Worm (Caenorhabditis elegans): ENCODE measurements around the gene oac-32.

oac-32 gene

ce11 chrV:1495752-1496151, 49.8 kb downstream of the oac-32 start (continued):
- TF ChIP-seq fkh-4 (tag; optimal IDR thresholded peaks at IDR 0.05; ENCODE audit: borderline replicate concordance) = no peak
- TF ChIP-seq nhr-19 (GFP tag; conservative IDR thresholded peaks at IDR 0.05) = no peak

- no peak for TF ChIP-seq lin-35 (GFP tag; optimal IDR thresholded peaks at IDR 0.05)
- TF ChIP-seq swsn-7 (tag; optimal IDR thresholded peaks at IDR 0.05) = no peak
- no peak for TF ChIP-seq hpl-2 (GFP tag; optimal IDR thresholded peaks at IDR 0.05)
- TF ChIP-seq nhr-11 (tag; optimal IDR thresholded peaks at IDR 0.05) = no peak
- TF ChIP-seq nhr-90 (tag; optimal IDR thresholded peaks at IDR 0.05; ENCODE audit: poor library complexity) = no peak
- no peak for TF ChIP-seq nhr-77 (tag; optimal IDR thresholded peaks at IDR 0.05)
- no peak for TF ChIP-seq unc-30 (tag; optimal IDR thresholded peaks at IDR 0.05)
- no peak for TF ChIP-seq egl-13 (tag; optimal IDR thresholded peaks at IDR 0.05)
Measured at ce11 chrV:1495334-1495733, 50.2 kb downstream of the oac-32 start, which contains the start of gene C38C3.3. Gene C38C3.3 (plus strand): TSS chrV:1495634.

DNA sequence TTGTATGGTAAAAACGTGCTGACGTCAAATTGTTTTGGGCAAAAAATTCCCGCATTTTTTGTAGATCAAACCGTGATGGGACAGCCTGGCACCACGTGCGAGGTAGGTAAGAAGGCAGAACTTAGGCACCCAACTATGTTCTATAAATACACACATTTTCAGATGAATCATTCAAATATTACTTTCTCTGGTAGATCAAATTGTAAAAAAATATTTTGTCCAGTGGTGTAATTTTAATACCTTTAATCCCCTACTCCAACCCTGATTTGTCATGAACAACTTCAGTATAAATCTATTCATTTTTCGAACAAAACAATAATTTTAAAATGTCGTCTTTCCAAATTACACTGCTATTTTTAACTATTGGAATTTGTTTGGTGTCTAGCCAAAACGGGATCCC, 51.1 kb downstream of the oac-32 start, which contains the start of gene spig-7:
Gene spig-7, plus strand, starts transcription at position 301 of the 400 bp plus-strand sequence.
- TF ChIP-seq nhr-12 (tag; optimal IDR thresholded peaks at IDR 0.05) (no peak), swsn-7 (tag; optimal IDR thresholded peaks at IDR 0.05) (no peak), nhr-71 (tag; optimal IDR thresholded peaks at IDR 0.05) (no peak), pqm-1 (tag; optimal IDR thresholded peaks at IDR 0.05) (no peak), efl-3 (GFP tag; optimal IDR thresholded peaks at IDR 0.05) (no peak), ama-1 (optimal IDR thresholded peaks at IDR 0.05) (no peak), ceh-88 (GFP tag; IDR thresholded peaks at IDR 0.05) (no peak), lin-14 (GFP tag; optimal IDR thresholded peaks at IDR 0.05) (no peak), lin-15B (tag; optimal IDR thresholded peaks at IDR 0.05) (no peak), zag-1 (tag; optimal IDR thresholded peaks at IDR 0.05) (no peak), lir-3 (tag; optimal IDR thresholded peaks at IDR 0.05; ENCODE audit: poor library complexity) (no peak), ceh-82 (tag; optimal IDR thresholded peaks at IDR 0.05) (no peak), unc-62 (GFP tag; optimal IDR thresholded peaks at IDR 0.05) (no peak), sptf-1 (tag; optimal IDR thresholded peaks at IDR 0.05) (no peak), fos-1 (tag; optimal IDR thresholded peaks at IDR 0.05) (no peak), mep-1 (tag; optimal IDR thresholded peaks at IDR 0.05) (no peak), elt-3 (tag; optimal IDR thresholded peaks at IDR 0.05) (no peak), mef-2 (tag; optimal IDR thresholded peaks at IDR 0.05) (no peak), hlh-4 (tag; optimal IDR thresholded peaks at IDR 0.05) (no peak)

All from whole organism, L1 larva.